Worm (Caenorhabditis elegans) whole organism, mixed stage, embryonic: ENCODE data around the gene brc-1.
A peak's percentile ranks its signal among the peaks of the same experiment; 100 is the strongest.

Experiments
- M03D4.4 ChIP-seq: sonication (generic microtip); optimal IDR thresholded peaks from 2 replicates; lab custom pipeline; 2017; ENCODE audit warnings: mild to moderate bottlenecking, missing genetic modification characterization, missing compliant biosample characterization
- bed-3 ChIP-seq: fragments of 200-800 bp; sonication (Bioruptor generic); optimal IDR thresholded peaks from 3 replicates; lab custom pipeline; 2018; ENCODE audit warnings: mild to moderate bottlenecking, missing genetic modification characterization, moderate library complexity, missing compliant biosample characterization
- blmp-1 ChIP-seq: fragments of 150-350 bp; optimal IDR thresholded peaks from 2 replicates; lab custom pipeline; 2014; ENCODE audit warnings: missing biosample characterization, missing genetic modification characterization
- ceh-39 ChIP-seq: fragments of 150-350 bp; optimal IDR thresholded peaks from 2 replicates; lab custom pipeline; 2014; ENCODE audit warnings: missing biosample characterization, missing genetic modification characterization
- ceh-43 ChIP-seq: fragments of 200-800 bp; sonication (Bioruptor generic); optimal IDR thresholded peaks from 2 replicates; lab custom pipeline; 2018; ENCODE audit warnings: mild to moderate bottlenecking, missing genetic modification characterization, moderate library complexity, missing compliant biosample characterization
- ceh-83 ChIP-seq: fragments of 200-800 bp; sonication (Bioruptor generic); optimal IDR thresholded peaks from 2 replicates; lab custom pipeline; 2018; ENCODE audit warnings: mild to moderate bottlenecking, missing genetic modification characterization, missing compliant biosample characterization
- ces-1 ChIP-seq: fragments of 150-350 bp; optimal IDR thresholded peaks from 2 replicates; lab custom pipeline; 2014; ENCODE audit warnings: missing biosample characterization, missing genetic modification reagents, missing genetic modification characterization
- cnd-1 ChIP-seq: fragments of 200-800 bp; sonication (Bioruptor generic); optimal IDR thresholded peaks from 2 replicates; lab custom pipeline; 2018; ENCODE audit warnings: mild to moderate bottlenecking, missing genetic modification characterization, missing compliant biosample characterization
- drap-1 ChIP-seq: fragments of 200-800 bp; sonication (Bioruptor generic); optimal IDR thresholded peaks from 3 replicates; lab custom pipeline; 2018; ENCODE audit warnings: mild to moderate bottlenecking, missing genetic modification characterization, missing compliant biosample characterization
- elt-1 ChIP-seq: sonication (generic microtip); optimal IDR thresholded peaks from 2 replicates; lab custom pipeline; 2017; ENCODE audit warnings: missing genetic modification characterization, mild to moderate bottlenecking, missing compliant biosample characterization, antibody characterized with exemption, moderate library complexity, borderline replicate concordance; ENCODE audit not compliant: insufficient read depth
- elt-3 ChIP-seq: fragments of 150-350 bp; optimal IDR thresholded peaks from 2 replicates; lab custom pipeline; 2014; ENCODE audit warnings: missing biosample characterization, missing genetic modification characterization
- flh-1 ChIP-seq: fragments of 200-800 bp; sonication (Bioruptor generic); optimal IDR thresholded peaks from 2 replicates; lab custom pipeline; 2018; ENCODE audit warnings: mild to moderate bottlenecking, missing genetic modification characterization, moderate library complexity, missing compliant biosample characterization
- ham-2 ChIP-seq: fragments of 200-800 bp; sonication (Bioruptor generic); optimal IDR thresholded peaks from 2 replicates; lab custom pipeline; 2018; ENCODE audit warnings: mild to moderate bottlenecking, missing genetic modification characterization, missing compliant biosample characterization
- hlh-1 ChIP-seq: fragments of 150-350 bp; optimal IDR thresholded peaks from 2 replicates; lab custom pipeline; 2014; ENCODE audit warnings: missing biosample characterization, missing genetic modification reagents, missing genetic modification characterization
- lin-13 ChIP-seq: fragments of 150-350 bp; optimal IDR thresholded peaks from 2 replicates; lab custom pipeline; 2014; ENCODE audit warnings: missing biosample characterization, missing genetic modification characterization
- lin-32 ChIP-seq: fragments of 200-800 bp; sonication (Bioruptor generic); optimal IDR thresholded peaks from 2 replicates; lab custom pipeline; 2018; ENCODE audit warnings: mild to moderate bottlenecking, missing genetic modification characterization, missing compliant biosample characterization
- lsy-2 ChIP-seq: fragments of 150-350 bp; optimal IDR thresholded peaks from 2 replicates; lab custom pipeline; 2014; ENCODE audit warnings: missing biosample characterization, missing genetic modification characterization
- mab-5 ChIP-seq: fragments of 150-350 bp; optimal IDR thresholded peaks from 2 replicates; lab custom pipeline; 2014; ENCODE audit warnings: missing biosample characterization, missing genetic modification characterization
- mep-1 ChIP-seq: fragments of 150-350 bp; optimal IDR thresholded peaks from 2 replicates; lab custom pipeline; 2017; ENCODE audit warnings: missing biosample characterization, missing genetic modification reagents, missing genetic modification characterization, inconsistent platforms
- mls-2 ChIP-seq: sonication (generic microtip); optimal IDR thresholded peaks from 2 replicates; lab custom pipeline; 2016; ENCODE audit warnings: mild to moderate bottlenecking, missing genetic modification characterization, moderate library complexity, missing compliant biosample characterization
- nhr-12 ChIP-seq: fragments of 150-350 bp; optimal IDR thresholded peaks from 2 replicates; lab custom pipeline; 2014; ENCODE audit warnings: missing biosample characterization, missing genetic modification characterization
- nhr-2 ChIP-seq: fragments of 150-350 bp; optimal IDR thresholded peaks from 2 replicates; lab custom pipeline; 2014; ENCODE audit warnings: missing biosample characterization, missing genetic modification characterization
- nhr-237 ChIP-seq: fragments of 150-350 bp; optimal IDR thresholded peaks from 2 replicates; lab custom pipeline; 2014; ENCODE audit warnings: missing biosample characterization, missing genetic modification characterization
- nhr-28 ChIP-seq: fragments of 150-350 bp; optimal IDR thresholded peaks from 2 replicates; lab custom pipeline; 2014; ENCODE audit warnings: missing biosample characterization, missing genetic modification characterization
- nhr-76 ChIP-seq: sonication (generic microtip); optimal IDR thresholded peaks from 2 replicates; lab custom pipeline; 2017; ENCODE audit warnings: missing biosample characterization, missing genetic modification characterization
- pha-4 ChIP-seq: fragments of 150-350 bp; optimal IDR thresholded peaks from 2 replicates; lab custom pipeline; 2018; ENCODE audit warnings: missing biosample characterization, missing genetic modification reagents, missing genetic modification characterization
- sem-2 ChIP-seq: fragments of 200-800 bp; sonication (Bioruptor generic); optimal IDR thresholded peaks from 2 replicates; lab custom pipeline; 2018; ENCODE audit warnings: mild to moderate bottlenecking, missing genetic modification characterization, missing compliant biosample characterization
- snpc-4 ChIP-seq: fragments of 150-350 bp; optimal IDR thresholded peaks from 2 replicates; lab custom pipeline; 2014; ENCODE audit warnings: missing biosample characterization, missing genetic modification characterization
- sptf-1 ChIP-seq: sonication (generic microtip); optimal IDR thresholded peaks from 2 replicates; lab custom pipeline; 2017; ENCODE audit warnings: mild to moderate bottlenecking, missing genetic modification characterization, moderate library complexity, missing compliant biosample characterization
- tbx-8 ChIP-seq: fragments of 200-800 bp; sonication (Bioruptor generic); optimal IDR thresholded peaks from 2 replicates; lab custom pipeline; 2018; ENCODE audit warnings: mild to moderate bottlenecking, missing genetic modification characterization, moderate library complexity, missing compliant biosample characterization
- unc-120 ChIP-seq: sonication (generic microtip); optimal IDR thresholded peaks from 2 replicates; lab custom pipeline; 2017; ENCODE audit warnings: missing genetic modification characterization, missing compliant biosample characterization; ENCODE audit not compliant: poor library complexity, severe bottlenecking
- unc-39 ChIP-seq: fragments of 150-350 bp; optimal IDR thresholded peaks from 2 replicates; lab custom pipeline; 2014; ENCODE audit warnings: missing biosample characterization, missing genetic modification characterization
- unc-62 ChIP-seq: fragments of 150-350 bp; optimal IDR thresholded peaks from 2 replicates; lab custom pipeline; 2014; ENCODE audit warnings: missing biosample characterization, missing genetic modification reagents, missing genetic modification characterization
- zip-8 ChIP-seq: fragments of 150-350 bp; optimal IDR thresholded peaks from 2 replicates; lab custom pipeline; 2014; ENCODE audit warnings: missing biosample characterization, missing genetic modification characterization
- ztf-11 ChIP-seq: fragments of 150-350 bp; optimal IDR thresholded peaks from 2 replicates; lab custom pipeline; 2014; ENCODE audit warnings: missing biosample characterization, missing genetic modification characterization

Gene brc-1

ce11 chrIII:3862918-3863385 lies at the start of gene brc-1:
TSS of gene brc-1 (minus strand) at chrIII:3862968.
- no peak for TF ChIP-seq elt-1 (tag; lab: Kevin White, UChicago)
- TF ChIP-seq unc-120 (tag; lab: Kevin White, UChicago) = peak; percentile 17
- peak; percentile 68 for TF ChIP-seq drap-1
- TF ChIP-seq bed-3 (GFP tag; lab: Kevin White, UChicago) = no peak
- no peak for TF ChIP-seq ceh-39 (tag; lab: Kevin White, UChicago)
- peak; percentile 48 for TF ChIP-seq mls-2 (tag; lab: Kevin White, UChicago)
- TF ChIP-seq sptf-1 (tag; lab: Kevin White, UChicago) = peak; percentile 71
- TF ChIP-seq nhr-2 (tag; lab: Kevin White, UChicago) = no peak
- peak; percentile 15 for TF ChIP-seq lin-32 (GFP tag; lab: Kevin White, UChicago)
- TF ChIP-seq mab-5 = no peak
- TF ChIP-seq nhr-237 = peak; percentile 92
- TF ChIP-seq nhr-28 (tag; lab: Kevin White, UChicago) = no peak
- TF ChIP-seq flh-1 (GFP tag; lab: Kevin White, UChicago) = no peak
- peak; percentile 59 for TF ChIP-seq ham-2 (GFP tag; lab: Kevin White, UChicago)
- no peak for TF ChIP-seq hlh-1
- no peak for TF ChIP-seq blmp-1 (tag; lab: Kevin White, UChicago)
- TF ChIP-seq M03D4.4 (tag; lab: Kevin White, UChicago) = peak; percentile 12
- TF ChIP-seq cnd-1 (tag; lab: Kevin White, UChicago) = peak; percentile 31
- TF ChIP-seq lsy-2 (tag; lab: Kevin White, UChicago) = peak; percentile 90
- peak; percentile 50 for TF ChIP-seq lin-13 (tag; lab: Kevin White, UChicago)
- TF ChIP-seq elt-3 = no peak
- TF ChIP-seq ceh-43 = no peak
- peak; percentile 12 for TF ChIP-seq ceh-83 (GFP tag; lab: Kevin White, UChicago)
- no peak for TF ChIP-seq unc-39 (tag; lab: Kevin White, UChicago)
- no peak for TF ChIP-seq nhr-76 (tag; lab: Kevin White, UChicago)
- no peak for TF ChIP-seq sem-2 (GFP tag; lab: Kevin White, UChicago)
- no peak for TF ChIP-seq nhr-12 (tag; lab: Kevin White, UChicago)
- TF ChIP-seq ces-1 (GFP tag; lab: Kevin White, UChicago) = peak; percentile 65
- TF ChIP-seq mep-1 = peak; percentile 83
- peak; percentile 67 for TF ChIP-seq pha-4 (tag; lab: Kevin White, UChicago)
- TF ChIP-seq unc-62 = peak; percentile 6
- no peak for TF ChIP-seq tbx-8 (GFP tag; lab: Kevin White, UChicago)
- no peak for TF ChIP-seq snpc-4
- no peak for TF ChIP-seq ztf-11
- TF ChIP-seq zip-8 (tag; lab: Kevin White, UChicago) = no peak

- TF ChIP-seq blmp-1 (tag; lab: Kevin White, UChicago) (no peak), elt-1 (tag; lab: Kevin White, UChicago) (no peak), drap-1 (no peak), ceh-83 (GFP tag; lab: Kevin White, UChicago) (no peak), elt-3 (no peak), ztf-11 (no peak), nhr-12 (tag; lab: Kevin White, UChicago) (no peak), ceh-39 (tag; lab: Kevin White, UChicago) (no peak), nhr-2 (tag; lab: Kevin White, UChicago) (no peak), cnd-1 (tag; lab: Kevin White, UChicago) (no peak), lsy-2 (tag; lab: Kevin White, UChicago) (no peak), sem-2 (GFP tag; lab: Kevin White, UChicago) (no peak), ham-2 (GFP tag; lab: Kevin White, UChicago) (no peak), mab-5 (no peak), bed-3 (GFP tag; lab: Kevin White, UChicago) (no peak), M03D4.4 (tag; lab: Kevin White, UChicago) (no peak), tbx-8 (GFP tag; lab: Kevin White, UChicago) (no peak), mls-2 (tag; lab: Kevin White, UChicago) (no peak), pha-4 (tag; lab: Kevin White, UChicago) (no peak), unc-120 (tag; lab: Kevin White, UChicago) (peak; percentile 9), nhr-28 (tag; lab: Kevin White, UChicago) (no peak), ces-1 (GFP tag; lab: Kevin White, UChicago) (peak; percentile 41), hlh-1 (peak; percentile 86), mep-1 (no peak), unc-62 (peak; percentile 10), sptf-1 (tag; lab: Kevin White, UChicago) (no peak), snpc-4 (no peak), lin-32 (GFP tag; lab: Kevin White, UChicago) (no peak), lin-13 (tag; lab: Kevin White, UChicago) (no peak), ceh-43 (no peak), nhr-76 (tag; lab: Kevin White, UChicago) (no peak), unc-39 (tag; lab: Kevin White, UChicago) (no peak), nhr-237 (no peak), zip-8 (tag; lab: Kevin White, UChicago) (no peak), flh-1 (GFP tag; lab: Kevin White, UChicago) (no peak)
Observed at ce11 chrIII:3908205-3908604, 45.4 kb upstream of the brc-1 start.
